Worm (Caenorhabditis elegans) whole organism, L3 larva: ENCODE measurements around the gene F46F5.16.

ENCODE experiments used
- aly-2 ChIP-seq: fragments of 150-350 bp; optimal IDR thresholded peaks from 2 replicates; lab custom pipeline; 2014; ENCODE audit warnings: missing biosample characterization, missing genetic modification characterization
- jun-1 ChIP-seq: fragments of 150-350 bp; optimal IDR thresholded peaks from 2 replicates; lab custom pipeline; 2014; ENCODE audit warnings: missing biosample characterization, missing genetic modification reagents, missing genetic modification characterization
- lin-15B ChIP-seq: fragments of 150-350 bp; optimal IDR thresholded peaks from 2 replicates; lab custom pipeline; 2014; ENCODE audit warnings: missing biosample characterization, missing genetic modification characterization
- nhr-12 ChIP-seq: fragments of 150-350 bp; optimal IDR thresholded peaks from 2 replicates; lab custom pipeline; 2014; ENCODE audit warnings: missing biosample characterization, missing genetic modification characterization
- nhr-25 ChIP-seq: sonication (generic microtip); optimal IDR thresholded peaks from 2 replicates; lab custom pipeline; 2017; ENCODE audit warnings: missing biosample characterization, missing genetic modification characterization
- nhr-28 ChIP-seq: fragments of 150-350 bp; optimal IDR thresholded peaks from 2 replicates; lab custom pipeline; 2014; ENCODE audit warnings: missing biosample characterization, missing genetic modification characterization
- nhr-76 ChIP-seq: fragments of 150-350 bp; sonication (generic microtip); optimal IDR thresholded peaks from 5 replicates; lab custom pipeline; 2014; ENCODE audit warnings: missing biosample characterization, missing genetic modification characterization
- snpc-4 ChIP-seq: fragments of 150-350 bp; optimal IDR thresholded peaks from 2 replicates; lab custom pipeline; 2014; ENCODE audit warnings: missing biosample characterization, missing genetic modification characterization
- unc-62 ChIP-seq: fragments of 150-350 bp; sonication (generic microtip); optimal IDR thresholded peaks from 4 replicates; lab custom pipeline; 2014; ENCODE audit warnings: missing biosample characterization, missing genetic modification reagents, missing genetic modification characterization

ce11 chrII:791828-792227, 4.8 kb downstream of the F46F5.16 start, which contains the start of gene F46F5.1:
- no peak for TF ChIP-seq nhr-25 (tag; lab: Kevin White, UChicago)
- TF ChIP-seq nhr-12 (tag; lab: Kevin White, UChicago): no peak
- TF ChIP-seq lin-15B: no peak
- no peak for TF ChIP-seq unc-62 (GFP tag; lab: Kevin White, UChicago)
- no peak for TF ChIP-seq snpc-4 (tag; lab: Kevin White, UChicago)
- no peak for TF ChIP-seq nhr-28 (tag; lab: Kevin White, UChicago)
- no peak for TF ChIP-seq nhr-76 (tag; lab: Kevin White, UChicago)
- no peak for TF ChIP-seq aly-2 (tag; lab: Kevin White, UChicago)
- no peak for TF ChIP-seq jun-1
